Worm (Caenorhabditis elegans) whole organism, L3 larva: ENCODE results near the gene ttr-34.

Source experiments
- R02D3.7 ChIP-seq: fragments of 150-350 bp; optimal IDR thresholded peaks from 2 replicates; lab custom pipeline; 2014; ENCODE audit warnings: missing biosample characterization, missing genetic modification characterization
- ZK546.5 ChIP-seq: sonication (generic microtip); optimal IDR thresholded peaks from 2 replicates; lab custom pipeline; 2017; ENCODE audit warnings: missing biosample characterization, missing genetic modification characterization
- aly-2 ChIP-seq: fragments of 150-350 bp; optimal IDR thresholded peaks from 2 replicates; lab custom pipeline; 2014; ENCODE audit warnings: missing biosample characterization, missing genetic modification characterization
- ama-1 ChIP-seq: fragments of 150-350 bp; optimal IDR thresholded peaks from 2 replicates; lab custom pipeline; 2018
- ceh-16 ChIP-seq: sonication (generic microtip); optimal IDR thresholded peaks from 2 replicates; lab custom pipeline; 2017; ENCODE audit warnings: missing biosample characterization, missing genetic modification characterization
- ceh-28 ChIP-seq: fragments of 150-350 bp; optimal IDR thresholded peaks from 2 replicates; lab custom pipeline; 2014; ENCODE audit warnings: missing biosample characterization, missing genetic modification reagents, missing genetic modification characterization
- ceh-82 ChIP-seq: fragments of 150-350 bp; optimal IDR thresholded peaks from 2 replicates; lab custom pipeline; 2014; ENCODE audit warnings: missing biosample characterization, missing genetic modification characterization
- ceh-9 ChIP-seq: sonication (generic microtip); optimal IDR thresholded peaks from 2 replicates; lab custom pipeline; 2018; ENCODE audit warnings: missing biosample characterization, missing genetic modification characterization
- egl-5 ChIP-seq: fragments of 150-350 bp; optimal IDR thresholded peaks from 2 replicates; lab custom pipeline; 2017; ENCODE audit warnings: missing biosample characterization, missing genetic modification reagents, missing genetic modification characterization, inconsistent platforms
- elt-1 ChIP-seq: fragments of 150-350 bp; optimal IDR thresholded peaks from 2 replicates; lab custom pipeline; 2014; ENCODE audit warnings: missing biosample characterization, missing genetic modification characterization
- elt-2 ChIP-seq: sonication (generic microtip); optimal IDR thresholded peaks from 2 replicates; lab custom pipeline; 2016; ENCODE audit warnings: missing genetic modification reagents, mild to moderate bottlenecking, missing genetic modification characterization, missing compliant biosample characterization
- elt-3 ChIP-seq, 3 experiments: fragments of 150-350 bp in 1 of 3; sonication (generic microtip) in 2 of 3; optimal IDR thresholded peaks; 2 replicates in 2 of 3; 4 replicates in 1 of 3; lab custom pipeline; 2014 to 2017; ENCODE audit warnings: missing biosample characterization in 3 of 3, missing genetic modification characterization in 3 of 3
- fkh-10 ChIP-seq: sonication (generic microtip); optimal IDR thresholded peaks from 2 replicates; lab custom pipeline; 2017; ENCODE audit warnings: missing biosample characterization, missing genetic modification reagents, missing genetic modification characterization
- fkh-2 ChIP-seq: fragments of 150-350 bp; optimal IDR thresholded peaks from 2 replicates; lab custom pipeline; 2014; ENCODE audit warnings: missing biosample characterization, missing genetic modification reagents, missing genetic modification characterization
- fos-1 ChIP-seq: fragments of 150-350 bp; optimal IDR thresholded peaks from 2 replicates; lab custom pipeline; 2014; ENCODE audit warnings: missing biosample characterization, missing genetic modification characterization
- jun-1 ChIP-seq: fragments of 150-350 bp; optimal IDR thresholded peaks from 2 replicates; lab custom pipeline; 2014; ENCODE audit warnings: missing biosample characterization, missing genetic modification reagents, missing genetic modification characterization
- lin-15B ChIP-seq: fragments of 150-350 bp; optimal IDR thresholded peaks from 2 replicates; lab custom pipeline; 2014; ENCODE audit warnings: missing biosample characterization, missing genetic modification characterization
- lsy-12 ChIP-seq: sonication (generic microtip); optimal IDR thresholded peaks from 2 replicates; lab custom pipeline; 2016; ENCODE audit warnings: mild to moderate bottlenecking, missing genetic modification characterization, missing compliant biosample characterization
- mdl-1 ChIP-seq: fragments of 150-350 bp; optimal IDR thresholded peaks from 2 replicates; lab custom pipeline; 2014; ENCODE audit warnings: missing biosample characterization, missing genetic modification characterization
- mml-1 ChIP-seq: fragments of 150-350 bp; sonication (generic microtip); optimal IDR thresholded peaks from 3 replicates; lab custom pipeline; 2014; ENCODE audit warnings: missing biosample characterization, missing genetic modification characterization
- nfya-1 ChIP-seq: sonication (generic microtip); optimal IDR thresholded peaks from 2 replicates; lab custom pipeline; 2017; ENCODE audit warnings: missing genetic modification characterization, mild to moderate bottlenecking, missing compliant biosample characterization, antibody characterized with exemption, moderate library complexity; ENCODE audit not compliant: insufficient read depth
- nhr-11 ChIP-seq: fragments of 150-350 bp; optimal IDR thresholded peaks from 2 replicates; lab custom pipeline; 2014; ENCODE audit warnings: missing biosample characterization, missing genetic modification characterization
- nhr-12 ChIP-seq: fragments of 150-350 bp; optimal IDR thresholded peaks from 2 replicates; lab custom pipeline; 2014; ENCODE audit warnings: missing biosample characterization, missing genetic modification characterization
- nhr-23 ChIP-seq: fragments of 150-350 bp; optimal IDR thresholded peaks from 2 replicates; lab custom pipeline; 2014; ENCODE audit warnings: missing biosample characterization, missing genetic modification reagents, missing genetic modification characterization
- nhr-237 ChIP-seq: fragments of 150-350 bp; optimal IDR thresholded peaks from 2 replicates; lab custom pipeline; 2014; ENCODE audit warnings: missing biosample characterization, missing genetic modification characterization
- nhr-25 ChIP-seq: sonication (generic microtip); optimal IDR thresholded peaks from 2 replicates; lab custom pipeline; 2017; ENCODE audit warnings: missing biosample characterization, missing genetic modification characterization
- nhr-43 ChIP-seq: sonication (generic microtip); optimal IDR thresholded peaks from 2 replicates; lab custom pipeline; 2016; ENCODE audit warnings: mild to moderate bottlenecking, missing genetic modification characterization, missing compliant biosample characterization; ENCODE audit not compliant: poor library complexity, severe bottlenecking
- nhr-67 ChIP-seq: fragments of 150-350 bp; optimal IDR thresholded peaks from 2 replicates; lab custom pipeline; 2014; ENCODE audit warnings: missing biosample characterization, missing genetic modification characterization
- nhr-77 ChIP-seq: fragments of 150-350 bp; optimal IDR thresholded peaks from 2 replicates; lab custom pipeline; 2014; ENCODE audit warnings: missing biosample characterization, missing genetic modification characterization
- pha-4 ChIP-seq: fragments of 150-350 bp; optimal IDR thresholded peaks from 2 replicates; lab custom pipeline; 2014; ENCODE audit warnings: missing biosample characterization, missing genetic modification reagents, missing genetic modification characterization
- pqm-1 ChIP-seq: fragments of 150-350 bp; optimal IDR thresholded peaks from 2 replicates; lab custom pipeline; 2017; ENCODE audit warnings: missing biosample characterization, missing genetic modification characterization, inconsistent platforms
- snpc-4 ChIP-seq: fragments of 150-350 bp; optimal IDR thresholded peaks from 2 replicates; lab custom pipeline; 2014; ENCODE audit warnings: missing biosample characterization, missing genetic modification characterization
- tbx-2 ChIP-seq: sonication (generic microtip); optimal IDR thresholded peaks from 2 replicates; lab custom pipeline; 2016; ENCODE audit warnings: mild to moderate bottlenecking, missing genetic modification characterization, missing compliant biosample characterization
- ztf-4 ChIP-seq: fragments of 150-350 bp; optimal IDR thresholded peaks from 2 replicates; lab custom pipeline; 2014; ENCODE audit warnings: missing biosample characterization, missing genetic modification characterization

Gene ttr-34

ce11 chrX:13161778-13162177 is 22.2 kb downstream of the ttr-34 start:
- TF ChIP-seq pha-4 (tag; lab: Kevin White, UChicago) (peak; percentile 65), nhr-12 (tag; lab: Kevin White, UChicago) (no peak)
- TF ChIP-seq, all 47 proteins: peak for 1

ce11 chrX:13162351-13163038 is 22.9 kb downstream of the ttr-34 start:
- TF ChIP-seq nhr-25 (tag; lab: Kevin White, UChicago) (no peak), fkh-10 (GFP tag; lab: Kevin White, UChicago) (no peak), elt-2 (peak; percentile 75), nhr-237 (tag; lab: Kevin White, UChicago) (no peak), nfya-1 (tag; lab: Kevin White, UChicago) (no peak), ZK546.5 (tag; lab: Kevin White, UChicago) (no peak), nhr-67 (no peak), egl-5 (no peak), tbx-2 (tag; lab: Kevin White, UChicago) (no peak), nhr-77 (tag; lab: Kevin White, UChicago) (no peak), mml-1 (tag; lab: Kevin White, UChicago) (no peak), pqm-1 (tag; lab: Kevin White, UChicago) (peak; percentile 29), aly-2 (tag; lab: Kevin White, UChicago) (no peak), ceh-28 (tag; lab: Kevin White, UChicago) (no peak), lin-15B (tag; lab: Kevin White, UChicago) (no peak), fkh-2 (no peak), nhr-11 (tag; lab: Kevin White, UChicago) (no peak), pha-4 (tag; lab: Kevin White, UChicago) (peak; percentile 58), snpc-4 (tag; lab: Kevin White, UChicago) (no peak)

- TF ChIP-seq R02D3.7 = no peak
- TF ChIP-seq elt-2 = peak; percentile 90
- TF ChIP-seq pqm-1 (tag; lab: Kevin White, UChicago) = peak; percentile 51
- TF ChIP-seq, all 47 proteins: peak for 2
Observed at ce11 chrX:13163185-13163584, 23.6 kb downstream of the ttr-34 start.

DNA sequence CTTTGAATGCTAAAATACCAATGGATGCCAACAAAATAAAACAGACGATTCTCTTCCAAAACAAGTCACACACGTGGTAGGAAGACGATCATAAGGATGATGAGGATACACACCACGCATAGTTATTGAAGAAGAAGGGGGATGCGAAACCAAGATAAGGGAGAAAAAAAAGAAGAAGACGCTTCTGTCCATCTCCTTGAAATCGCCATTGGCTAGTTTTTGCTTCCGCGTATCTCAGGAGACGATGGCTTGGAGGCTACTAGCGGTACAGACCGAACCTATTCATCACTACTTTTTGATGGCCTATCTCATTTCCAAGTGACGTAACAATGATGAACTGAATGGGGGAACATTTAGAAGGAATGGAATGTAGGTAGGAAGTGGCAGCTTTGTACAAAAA is 24.7 kb downstream of the ttr-34 start:
- TF ChIP-seq fkh-2 = no peak
- TF ChIP-seq pqm-1 (tag; lab: Kevin White, UChicago) = no peak
- no peak for TF ChIP-seq egl-5
- peak; percentile 48 for TF ChIP-seq lsy-12 (tag; lab: Kevin White, UChicago)
- no peak for TF ChIP-seq nhr-237 (tag; lab: Kevin White, UChicago)
- peak; percentile 53 for TF ChIP-seq nhr-23
- TF ChIP-seq nhr-25 (tag; lab: Kevin White, UChicago) = peak; percentile 28
- TF ChIP-seq ZK546.5 (tag; lab: Kevin White, UChicago) = no peak
- no peak for TF ChIP-seq ceh-16 (tag; lab: Kevin White, UChicago)
- TF ChIP-seq nfya-1 (tag; lab: Kevin White, UChicago) = peak; percentile 7
- no peak for TF ChIP-seq mml-1 (tag; lab: Kevin White, UChicago)
- TF ChIP-seq fkh-10 (GFP tag; lab: Kevin White, UChicago) = no peak
- no peak for TF ChIP-seq ama-1 (lab: Kevin White, UChicago)
- TF ChIP-seq ceh-9 (tag; lab: Kevin White, UChicago) = no peak
- no peak for TF ChIP-seq elt-3 (tag; optimal IDR thresholded peaks at IDR 0.05; lab: Kevin White, UChicago)
- TF ChIP-seq ztf-4 (tag; lab: Kevin White, UChicago) = no peak
- TF ChIP-seq jun-1 (tag; lab: Kevin White, UChicago) = no peak
- TF ChIP-seq elt-1 (tag; lab: Kevin White, UChicago) = peak; percentile 71
- peak; percentile 48 for TF ChIP-seq nhr-43 (tag; lab: Kevin White, UChicago)
- TF ChIP-seq nhr-12 (tag; lab: Kevin White, UChicago) = no peak
- TF ChIP-seq mdl-1 (tag; lab: Kevin White, UChicago) = no peak

DNA sequence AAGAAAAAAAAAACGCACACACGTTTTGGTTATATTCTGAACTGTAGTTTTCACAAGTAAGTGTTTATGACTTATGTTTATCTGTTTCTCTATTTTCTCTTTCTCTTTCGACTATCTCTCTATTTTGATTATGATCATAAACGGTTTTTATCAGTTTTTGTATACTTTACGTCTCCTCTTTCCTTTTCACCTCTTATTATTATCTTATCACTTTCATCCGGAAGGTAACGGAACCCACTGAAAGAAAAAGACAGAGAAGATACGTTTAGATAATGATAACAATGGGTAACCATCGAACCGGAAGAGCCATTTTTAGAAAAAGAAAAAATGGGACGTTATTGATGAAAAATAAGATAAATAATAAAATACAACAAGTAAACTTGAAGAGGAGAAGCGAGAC is 26.1 kb downstream of the ttr-34 start:
- TF ChIP-seq ceh-82 (tag; lab: Kevin White, UChicago) (no peak), elt-2 (peak; percentile 99), pha-4 (tag; lab: Kevin White, UChicago) (peak; percentile 74), lsy-12 (tag; lab: Kevin White, UChicago) (no peak), nhr-23 (peak; percentile 40), ceh-28 (tag; lab: Kevin White, UChicago) (peak; percentile 45), fos-1 (peak; percentile 58), elt-3 (tag; optimal IDR thresholded peaks at IDR 0.05; lab: Kevin White, UChicago) (peak in 2 of 3 experiments; percentile 66 to 91), nhr-43 (tag; lab: Kevin White, UChicago) (no peak), jun-1 (tag; lab: Kevin White, UChicago) (peak; percentile 90), pqm-1 (tag; lab: Kevin White, UChicago) (peak; percentile 98)
